Worm (Caenorhabditis elegans) whole organism, young adult: ENCODE measurements around the gene tag-297.

Experiments
- B0035.1 ChIP-seq: sonication (generic microtip); optimal IDR thresholded peaks from 2 replicates; lab custom pipeline; 2016; ENCODE audit warnings: missing genetic modification characterization, mild to moderate bottlenecking, missing compliant biosample characterization, missing genotype, missing genetic modification reagents
- C06A6.2 ChIP-seq: fragments of 200-800 bp; sonication (Bioruptor generic); conservative IDR thresholded peaks from 2 replicates; pipeline ENCODE4 v1.3.6; 2022; ENCODE audit warnings: missing genetic modification characterization, missing compliant biosample characterization
- F49E8.2 ChIP-seq: sonication (generic microtip); optimal IDR thresholded peaks from 3 replicates; lab custom pipeline; 2017; ENCODE audit warnings: missing genetic modification characterization, mild to moderate bottlenecking, missing compliant biosample characterization, antibody characterized with exemption, moderate library complexity; ENCODE audit not compliant: insufficient read depth
- F57C9.4 ChIP-seq: sonication (generic microtip); optimal IDR thresholded peaks from 2 replicates; lab custom pipeline; 2017; ENCODE audit warnings: mild to moderate bottlenecking, missing genetic modification characterization, missing compliant biosample characterization
- T26A5.8 ChIP-seq: sonication (generic microtip); optimal IDR thresholded peaks from 2 replicates; lab custom pipeline; 2016; ENCODE audit warnings: missing genetic modification characterization, missing compliant biosample characterization
- Y53G8AR.9 ChIP-seq: fragments of 200-800 bp; sonication (Bioruptor generic); conservative IDR thresholded peaks from 2 replicates; pipeline ENCODE4 v1.3.6; 2022; ENCODE audit warnings: missing genetic modification reagents, missing genetic modification characterization, missing compliant biosample characterization
- Y95B8A.8 ChIP-seq: fragments of 200-800 bp; sonication (Bioruptor generic); IDR thresholded peaks from 2 replicates; pipeline ENCODE4 v1.3.6; 2022; ENCODE audit warnings: missing genetic modification reagents, missing genetic modification characterization, missing compliant biosample characterization
- aptf-2 ChIP-seq: fragments of 200-800 bp; sonication (Bioruptor generic); conservative IDR thresholded peaks from 2 replicates; pipeline ENCODE4 v1.3.6; 2022; ENCODE audit warnings: missing genetic modification reagents, missing genetic modification characterization, missing compliant biosample characterization
- aptf-3 ChIP-seq: fragments of 200-800 bp; sonication (Bioruptor generic); IDR thresholded peaks from 2 replicates; pipeline ENCODE4 v1.3.6; 2022; ENCODE audit warnings: missing genetic modification characterization, missing compliant biosample characterization
- athp-1 ChIP-seq: sonication (generic microtip); optimal IDR thresholded peaks from 2 replicates; lab custom pipeline; 2017; ENCODE audit warnings: mild to moderate bottlenecking, missing genetic modification characterization, missing compliant biosample characterization
- attf-3 ChIP-seq: fragments of 200-800 bp; sonication (Bioruptor generic); conservative IDR thresholded peaks from 2 replicates; pipeline ENCODE4 v1.3.6; 2022; ENCODE audit warnings: missing genetic modification reagents, missing genetic modification characterization, missing compliant biosample characterization
- bed-2 ChIP-seq: fragments of 200-800 bp; sonication (Bioruptor generic); IDR thresholded peaks from 2 replicates; pipeline ENCODE4 v1.3.6; 2022; ENCODE audit warnings: missing genetic modification reagents, missing genetic modification characterization, missing compliant biosample characterization
- ccch-3 ChIP-seq: fragments of 200-800 bp; sonication (Bioruptor generic); optimal IDR thresholded peaks from 2 replicates; lab custom pipeline; 2018; ENCODE audit warnings: mild to moderate bottlenecking, missing genetic modification characterization, missing compliant biosample characterization
- ceh-100 ChIP-seq: fragments of 200-800 bp; sonication (Bioruptor generic); IDR thresholded peaks from 2 replicates; pipeline ENCODE4 v1.3.6; 2022; ENCODE audit warnings: missing genetic modification reagents, missing genetic modification characterization, missing compliant biosample characterization
- ceh-40 ChIP-seq: fragments of 200-800 bp; sonication (Bioruptor generic); IDR thresholded peaks from 2 replicates; pipeline ENCODE4 v1.3.6; 2022; ENCODE audit warnings: missing genetic modification characterization, missing compliant biosample characterization
- chd-7 ChIP-seq: sonication (generic microtip); optimal IDR thresholded peaks from 2 replicates; lab custom pipeline; 2016; ENCODE audit warnings: mild to moderate bottlenecking, missing genetic modification characterization, moderate library complexity, missing compliant biosample characterization
- egrh-3 ChIP-seq: fragments of 200-800 bp; sonication (Bioruptor generic); IDR thresholded peaks from 2 replicates; pipeline ENCODE4 v1.3.6; 2022; ENCODE audit warnings: missing genetic modification reagents, missing genetic modification characterization, missing compliant biosample characterization
- hrde-1 ChIP-seq: sonication (generic microtip); optimal IDR thresholded peaks from 2 replicates; lab custom pipeline; 2016; ENCODE audit warnings: missing genetic modification characterization, mild to moderate bottlenecking, missing compliant biosample characterization, moderate library complexity, missing genotype, missing genetic modification reagents, borderline replicate concordance
- lin-26 ChIP-seq: fragments of 200-800 bp; sonication (Bioruptor generic); IDR thresholded peaks from 2 replicates; pipeline ENCODE4 v1.3.6; 2022; ENCODE audit warnings: missing genetic modification reagents, missing genetic modification characterization, missing compliant biosample characterization
- lsl-1 ChIP-seq: fragments of 200-800 bp; sonication (Bioruptor generic); optimal IDR thresholded peaks from 2 replicates; lab custom pipeline; 2018; ENCODE audit warnings: mild to moderate bottlenecking, missing genetic modification characterization, moderate library complexity, missing compliant biosample characterization
- mel-28 ChIP-seq: sonication (generic microtip); optimal IDR thresholded peaks from 2 replicates; lab custom pipeline; 2016; ENCODE audit warnings: borderline replicate concordance, mild to moderate bottlenecking, missing genetic modification characterization, missing compliant biosample characterization
- mes-4 ChIP-seq: sonication (generic microtip); optimal IDR thresholded peaks from 2 replicates; lab custom pipeline; 2016; ENCODE audit warnings: missing genotype, missing genetic modification characterization, missing compliant biosample characterization
- nfya-2 ChIP-seq: fragments of 200-800 bp; sonication (Bioruptor generic); IDR thresholded peaks from 2 replicates; pipeline ENCODE4 v1.3.6; 2022; ENCODE audit warnings: missing genetic modification reagents, missing genetic modification characterization, missing compliant biosample characterization
- nhr-179 ChIP-seq: sonication (generic microtip); optimal IDR thresholded peaks from 2 replicates; lab custom pipeline; 2016; ENCODE audit warnings: mild to moderate bottlenecking, missing genetic modification characterization, missing compliant biosample characterization
- nhr-80 ChIP-seq: sonication (generic microtip); optimal IDR thresholded peaks from 2 replicates; lab custom pipeline; 2016; ENCODE audit warnings: missing genetic modification characterization, missing compliant biosample characterization
- rcor-1 ChIP-seq: fragments of 200-800 bp; sonication (Bioruptor generic); IDR thresholded peaks from 2 replicates; pipeline ENCODE4 v1.3.6; 2022; ENCODE audit warnings: missing genetic modification reagents, missing genetic modification characterization, missing compliant biosample characterization
- rec-8 ChIP-seq, 2 experiments: sonication (generic microtip); optimal IDR thresholded peaks; 2 replicates each; lab custom pipeline; 2016; ENCODE audit warnings: mild to moderate bottlenecking in 2 of 2, missing genetic modification characterization in 2 of 2, missing genetic modification reagents in 2 of 2, missing genotype in 2 of 2, missing biosample characterization in 1 of 2, missing compliant biosample characterization in 1 of 2, moderate library complexity in 1 of 2
- rpc-1 ChIP-seq, 2 experiments: fragments of 150-350 bp in 1 of 2; sonication (generic microtip) in 1 of 2; optimal IDR thresholded peaks; 2 replicates each; lab custom pipeline; 2014 to 2018; ENCODE audit warnings: missing biosample characterization in 1 of 2, missing genetic modification characterization in 1 of 2, missing genetic modification reagents in 1 of 2, missing genotype in 1 of 2
- sdz-38 ChIP-seq: sonication (generic microtip); optimal IDR thresholded peaks from 2 replicates; lab custom pipeline; 2016; ENCODE audit warnings: missing genotype, missing genetic modification characterization, missing compliant biosample characterization
- snpc-1.3 ChIP-seq: sonication (generic microtip); optimal IDR thresholded peaks from 2 replicates; lab custom pipeline; 2017; ENCODE audit warnings: missing genetic modification characterization, mild to moderate bottlenecking, missing compliant biosample characterization, antibody characterized with exemption, moderate library complexity, missing genotype, missing genetic modification reagents; ENCODE audit not compliant: insufficient read depth
- sptf-2 ChIP-seq: fragments of 200-800 bp; sonication (Bioruptor generic); optimal IDR thresholded peaks from 2 replicates; lab custom pipeline; 2018; ENCODE audit warnings: mild to moderate bottlenecking, missing genetic modification characterization, missing compliant biosample characterization
- tbp1 ChIP-seq: fragments of 200-800 bp; sonication (Bioruptor generic); optimal IDR thresholded peaks from 2 replicates; lab custom pipeline; 2018; ENCODE audit warnings: mild to moderate bottlenecking, missing genetic modification characterization, missing compliant biosample characterization
- tlf-1 ChIP-seq: fragments of 200-800 bp; sonication (Bioruptor generic); optimal IDR thresholded peaks from 2 replicates; lab custom pipeline; 2018; ENCODE audit warnings: mild to moderate bottlenecking, missing genetic modification characterization, missing compliant biosample characterization
- zfh-2 ChIP-seq: fragments of 200-800 bp; sonication (Bioruptor generic); conservative IDR thresholded peaks from 2 replicates; pipeline ENCODE4 v1.3.6; 2022; ENCODE audit warnings: missing genetic modification reagents, missing genetic modification characterization, missing compliant biosample characterization

tag-297 gene

DNA sequence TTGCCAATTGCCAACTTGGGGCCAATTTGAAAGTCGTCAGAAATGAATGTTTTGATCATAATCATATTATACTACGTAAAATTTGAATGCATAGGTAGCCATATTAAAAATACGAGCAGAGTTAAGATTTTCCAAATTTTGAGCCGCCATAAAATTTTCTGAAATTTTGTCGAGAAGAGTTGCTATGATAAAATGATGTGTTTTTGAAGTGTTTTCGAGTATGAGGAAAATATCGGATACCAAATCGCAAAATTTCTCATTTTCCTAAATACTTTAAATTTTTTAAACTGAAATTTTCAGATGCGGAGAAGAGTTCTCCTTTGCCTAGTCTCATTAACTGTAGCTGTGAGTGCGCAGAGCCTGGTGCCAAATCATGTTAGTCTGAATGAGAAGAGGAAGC is at the start of gene tag-297:
Gene tag-297, plus strand, starts transcription at position 301 of the 400 bp plus-strand sequence.
- TF ChIP-seq athp-1 (tag; lab: Kevin White, UChicago) (no peak), zfh-2 (GFP tag; lab: Robert Waterston, UW) (no peak), chd-7 (tag; lab: Kevin White, UChicago) (no peak), Y95B8A.8 (GFP tag; lab: Robert Waterston, UW) (no peak), snpc-1.3 (tag; lab: Kevin White, UChicago) (no peak), tbp1 (no peak), T26A5.8 (tag; lab: Kevin White, UChicago) (no peak), B0035.1 (tag; lab: Kevin White, UChicago) (no peak), sdz-38 (tag; lab: Kevin White, UChicago) (no peak)
- TF ChIP-seq, all 124 proteins: peak for 0

DNA sequence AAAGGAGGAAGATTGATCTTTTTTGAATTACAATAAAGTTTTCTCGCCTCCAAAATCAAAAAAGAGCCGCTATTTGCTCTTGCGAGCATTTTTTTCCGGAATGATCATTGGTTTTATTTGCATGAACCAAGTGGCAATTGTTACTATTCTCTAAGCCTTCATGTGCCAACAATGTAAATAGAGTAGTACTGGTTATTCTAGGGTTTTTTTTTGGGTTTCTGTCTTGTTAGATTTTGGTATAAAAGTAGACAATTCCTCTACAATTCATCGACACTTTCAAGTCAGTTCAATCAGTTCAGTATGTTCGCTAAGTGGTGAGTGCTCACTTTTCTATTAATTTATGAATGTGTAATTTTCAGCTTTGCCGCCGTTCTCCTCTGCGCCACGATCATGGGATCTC is 49.4 kb upstream of the tag-297 start, which contains the start of gene nspb-7:
Gene nspb-7, plus strand, starts transcription at position 301 of the 400 bp plus-strand sequence.
- TF ChIP-seq tlf-1 (GFP tag; lab: Kevin White, UChicago) (no peak), hrde-1 (tag; lab: Kevin White, UChicago) (no peak), mes-4 (tag; lab: Kevin White, UChicago) (no peak), nfya-2 (GFP tag; lab: Robert Waterston, UW) (no peak), aptf-3 (no peak), nhr-179 (tag; lab: Kevin White, UChicago) (no peak), lin-26 (GFP tag; lab: Robert Waterston, UW) (no peak), rec-8 (tag; optimal IDR thresholded peaks at IDR 0.05; lab: Kevin White, UChicago) (no peak), bed-2 (GFP tag; lab: Robert Waterston, UW) (no peak), C06A6.2 (GFP tag; lab: Robert Waterston, UW) (no peak), lsl-1 (GFP tag; lab: Kevin White, UChicago) (no peak), rpc-1 (optimal IDR thresholded peaks at IDR 0.05; lab: Kevin White, UChicago) (no peak), rpc-1 (tag; optimal IDR thresholded peaks at IDR 0.05; lab: Kevin White, UChicago) (no peak), sptf-2 (GFP tag; lab: Kevin White, UChicago) (no peak), aptf-2 (GFP tag; lab: Robert Waterston, UW) (no peak), ceh-100 (GFP tag; lab: Robert Waterston, UW) (no peak)

DNA sequence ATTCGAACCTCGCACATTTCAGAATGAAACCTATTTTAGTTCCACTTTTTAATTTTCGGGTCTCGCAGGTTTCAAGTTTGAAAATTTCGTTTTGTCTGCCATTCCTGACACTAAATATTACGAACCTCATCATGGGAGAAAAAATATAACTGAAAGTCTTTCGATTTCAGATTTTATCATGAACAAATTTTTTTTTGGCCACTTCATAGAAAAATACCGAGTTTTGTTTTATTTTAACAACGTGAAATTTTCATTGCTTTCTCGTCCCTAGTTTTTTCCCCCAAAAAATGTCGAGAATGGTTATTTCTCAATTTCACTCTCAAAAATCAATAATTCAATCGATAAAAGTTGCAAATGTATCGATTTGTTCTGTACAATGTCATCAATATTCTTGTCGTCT is 48.7 kb upstream of the tag-297 start, which contains the start of gene C01G12.9:
Gene C01G12.9, plus strand, starts transcription at position 301 of the 400 bp plus-strand sequence.
- TF ChIP-seq attf-3, result no peak
- TF ChIP-seq egrh-3 (GFP tag; lab: Robert Waterston, UW), result no peak
- TF ChIP-seq rcor-1 (GFP tag; lab: Robert Waterston, UW), result no peak
- TF ChIP-seq nhr-80 (tag; lab: Kevin White, UChicago), result no peak
- TF ChIP-seq Y95B8A.8 (GFP tag; lab: Robert Waterston, UW), result no peak

DNA sequence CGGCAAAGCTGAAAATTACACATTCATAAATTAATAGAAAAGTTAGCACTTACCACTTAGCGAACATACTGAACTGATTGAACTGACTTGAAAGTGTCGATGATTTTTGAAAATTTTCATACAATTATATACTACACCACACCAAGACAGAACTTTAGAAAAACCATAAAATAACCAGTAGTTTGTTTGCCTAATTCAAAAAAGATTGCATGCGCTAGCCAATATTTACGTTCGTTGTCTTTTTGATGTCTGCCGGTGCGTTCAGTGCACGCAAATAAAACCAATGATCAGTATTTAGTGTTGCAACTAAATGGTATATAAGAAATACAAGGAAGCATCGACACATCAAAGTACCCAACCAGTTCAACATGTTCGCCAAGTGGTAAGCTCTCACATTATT is 46.9 kb upstream of the tag-297 start, which contains the start of the genes nspb-8 and nspb-9:
Gene nspb-8, minus strand, starts transcription at position 101 of the 400 bp plus-strand sequence.
Gene nspb-9, plus strand, starts transcription at position 311 of the 400 bp plus-strand sequence.
- no peak for TF ChIP-seq mel-28 (tag; lab: Kevin White, UChicago)
- TF ChIP-seq F49E8.2 (tag; lab: Kevin White, UChicago), result no peak
- TF ChIP-seq F57C9.4 (tag; lab: Kevin White, UChicago), result no peak
- no peak for TF ChIP-seq zfh-2 (GFP tag; lab: Robert Waterston, UW)
- no peak for TF ChIP-seq snpc-1.3 (tag; lab: Kevin White, UChicago)
- TF ChIP-seq ceh-40 (GFP tag; lab: Robert Waterston, UW), result no peak
- TF ChIP-seq ccch-3 (GFP tag; lab: Kevin White, UChicago), result no peak
- TF ChIP-seq Y53G8AR.9 (GFP tag; lab: Robert Waterston, UW), result no peak
- no peak for TF ChIP-seq nhr-179 (tag; lab: Kevin White, UChicago)
